Worm (Caenorhabditis elegans) whole organism, young adult: Measurements from ENCODE around the gene K08E7.4.

Experiments used
- B0336.3 ChIP-seq: fragments of 200-800 bp; sonication (Bioruptor generic); IDR thresholded peaks from 2 replicates; pipeline ENCODE4 v1.3.6; 2022; ENCODE audit warnings: missing genetic modification characterization, missing compliant biosample characterization
- C17E4.6 ChIP-seq: fragments of 200-800 bp; sonication (Bioruptor generic); IDR thresholded peaks from 2 replicates; pipeline ENCODE4 v1.3.6; 2022; ENCODE audit warnings: missing genetic modification reagents, missing genetic modification characterization, missing compliant biosample characterization
- F10E7.11 ChIP-seq: sonication (generic microtip); optimal IDR thresholded peaks from 2 replicates; lab custom pipeline; 2017; ENCODE audit warnings: mild to moderate bottlenecking, missing genetic modification characterization, moderate library complexity, missing compliant biosample characterization
- F33H1.4 ChIP-seq: fragments of 200-800 bp; sonication (Bioruptor generic); IDR thresholded peaks from 2 replicates; pipeline ENCODE4 v1.3.6; 2022; ENCODE audit warnings: missing genetic modification reagents, missing genetic modification characterization, missing compliant biosample characterization
- F37B4.10 ChIP-seq: fragments of 200-800 bp; sonication (Bioruptor generic); IDR thresholded peaks from 2 replicates; pipeline ENCODE4 v1.3.6; 2022; ENCODE audit warnings: missing genetic modification characterization, missing compliant biosample characterization
- F52B5.7 ChIP-seq: sonication (generic microtip); optimal IDR thresholded peaks from 2 replicates; lab custom pipeline; 2016; ENCODE audit warnings: mild to moderate bottlenecking, missing genetic modification characterization, missing compliant biosample characterization
- F57A8.1 ChIP-seq: fragments of 200-800 bp; sonication (Bioruptor generic); optimal IDR thresholded peaks from 2 replicates; lab custom pipeline; 2018; ENCODE audit warnings: mild to moderate bottlenecking, missing genetic modification characterization, moderate library complexity, missing compliant biosample characterization
- K11D2.4 ChIP-seq: fragments of 200-800 bp; sonication (Bioruptor generic); IDR thresholded peaks from 2 replicates; pipeline ENCODE4 v1.3.6; 2022; ENCODE audit warnings: missing genetic modification reagents, missing genetic modification characterization, missing compliant biosample characterization
- T07F8.4 ChIP-seq: sonication (generic microtip); optimal IDR thresholded peaks from 2 replicates; lab custom pipeline; 2016; ENCODE audit warnings: mild to moderate bottlenecking, missing genetic modification characterization, moderate library complexity, missing compliant biosample characterization
- Y53F4B.3 ChIP-seq: fragments of 200-800 bp; sonication (Bioruptor generic); IDR thresholded peaks from 2 replicates; pipeline ENCODE4 v1.3.6; 2022; ENCODE audit warnings: missing genetic modification reagents, missing genetic modification characterization, missing compliant biosample characterization
- Y56A3A.18 ChIP-seq: fragments of 200-800 bp; sonication (Bioruptor generic); IDR thresholded peaks from 2 replicates; pipeline ENCODE4 v1.3.6; 2022; ENCODE audit warnings: missing genetic modification reagents, missing genetic modification characterization, missing compliant biosample characterization
- Y79H2A.3 ChIP-seq: fragments of 200-800 bp; sonication (Bioruptor generic); conservative IDR thresholded peaks from 2 replicates; pipeline ENCODE4 v1.3.6; 2022; ENCODE audit warnings: missing genetic modification reagents, missing genetic modification characterization, missing compliant biosample characterization
- ZK185.1 ChIP-seq: sonication (generic microtip); optimal IDR thresholded peaks from 2 replicates; lab custom pipeline; 2016; ENCODE audit warnings: mild to moderate bottlenecking, missing genetic modification characterization, missing compliant biosample characterization; ENCODE audit not compliant: poor library complexity, severe bottlenecking
- ama-1 ChIP-seq, 3 experiments: fragments of 150-350 bp in 1 of 3; sonication (generic microtip) in 2 of 3; optimal IDR thresholded peaks; 2 replicates each; lab custom pipeline; 2014 to 2018; ENCODE audit warnings: missing biosample characterization in 2 of 3, missing genetic modification characterization in 2 of 3, missing genetic modification reagents in 2 of 3
- atf-7 ChIP-seq: sonication (generic microtip); optimal IDR thresholded peaks from 2 replicates; lab custom pipeline; 2017; ENCODE audit warnings: mild to moderate bottlenecking, missing genetic modification characterization, missing compliant biosample characterization
- cebp-1 ChIP-seq, 2 experiments: fragments of 200-800 bp in 1 of 2; sonication (Bioruptor generic) in 1 of 2; sonication (generic microtip) in 1 of 2; IDR thresholded peaks in 1 of 2; optimal IDR thresholded peaks in 1 of 2; 2 replicates each; pipeline versions ENCODE4 v1.3.6 to Lab custom; 2017 to 2022; ENCODE audit warnings: missing compliant biosample characterization in 2 of 2, missing genetic modification characterization in 2 of 2, mild to moderate bottlenecking in 1 of 2, missing genetic modification reagents in 1 of 2, moderate library complexity in 1 of 2
- cebp-2 ChIP-seq: fragments of 200-800 bp; sonication (Bioruptor generic); IDR thresholded peaks from 2 replicates; pipeline ENCODE4 v1.3.6; 2022; ENCODE audit warnings: missing genetic modification characterization, missing compliant biosample characterization
- ceh-40 ChIP-seq: fragments of 200-800 bp; sonication (Bioruptor generic); IDR thresholded peaks from 2 replicates; pipeline ENCODE4 v1.3.6; 2022; ENCODE audit warnings: missing genetic modification characterization, missing compliant biosample characterization
- ceh-79 ChIP-seq: sonication (generic microtip); optimal IDR thresholded peaks from 2 replicates; lab custom pipeline; 2017; ENCODE audit warnings: mild to moderate bottlenecking, missing genetic modification characterization, missing compliant biosample characterization
- dox-1 ChIP-seq: fragments of 200-800 bp; sonication (Bioruptor generic); IDR thresholded peaks from 2 replicates; pipeline ENCODE4 v1.3.6; 2022; ENCODE audit warnings: missing genetic modification reagents, missing genetic modification characterization, missing compliant biosample characterization
- dpl-1 ChIP-seq: fragments of 150-350 bp; optimal IDR thresholded peaks from 2 replicates; lab custom pipeline; 2014; ENCODE audit warnings: missing biosample characterization, missing genetic modification reagents, missing genetic modification characterization
- egl-18 ChIP-seq: fragments of 200-800 bp; sonication (Bioruptor generic); IDR thresholded peaks from 2 replicates; pipeline ENCODE4 v1.3.6; 2022; ENCODE audit warnings: missing genetic modification reagents, missing genetic modification characterization, missing compliant biosample characterization
- ekl-4 ChIP-seq: fragments of 200-800 bp; sonication (Bioruptor generic); IDR thresholded peaks from 2 replicates; pipeline ENCODE4 v1.3.6; 2022; ENCODE audit warnings: missing genetic modification reagents, missing genetic modification characterization, missing compliant biosample characterization
- ets-4 ChIP-seq: fragments of 200-800 bp; sonication (Bioruptor generic); optimal IDR thresholded peaks from 2 replicates; lab custom pipeline; 2018; ENCODE audit warnings: mild to moderate bottlenecking, missing genetic modification characterization, missing compliant biosample characterization
- fkh-3 ChIP-seq: sonication (generic microtip); optimal IDR thresholded peaks from 2 replicates; lab custom pipeline; 2016; ENCODE audit warnings: mild to moderate bottlenecking, missing genetic modification characterization, missing compliant biosample characterization
- him-1 ChIP-seq: sonication (generic microtip); optimal IDR thresholded peaks from 2 replicates; lab custom pipeline; 2016; ENCODE audit warnings: missing genotype, missing genetic modification reagents, missing genetic modification characterization, missing compliant biosample characterization
- hmg-1.2 ChIP-seq: fragments of 200-800 bp; sonication (Bioruptor generic); IDR thresholded peaks from 2 replicates; pipeline ENCODE4 v1.3.6; 2022; ENCODE audit warnings: missing genetic modification reagents, missing genetic modification characterization, missing compliant biosample characterization
- hmg-20 ChIP-seq: fragments of 200-800 bp; sonication (Bioruptor generic); IDR thresholded peaks from 2 replicates; pipeline ENCODE4 v1.3.6; 2022; ENCODE audit warnings: missing genetic modification reagents, missing genetic modification characterization, missing compliant biosample characterization
- hsf-1 ChIP-seq: fragments of 200-800 bp; sonication (Bioruptor generic); IDR thresholded peaks from 2 replicates; pipeline ENCODE4 v1.3.6; 2022; ENCODE audit warnings: missing genetic modification reagents, missing genetic modification characterization, missing compliant biosample characterization
- let-607 ChIP-seq, 2 experiments: fragments of 200-800 bp in 1 of 2; sonication (Bioruptor generic) in 1 of 2; sonication (generic microtip) in 1 of 2; optimal IDR thresholded peaks; 2 replicates each; lab custom pipeline; 2016 to 2018; ENCODE audit warnings: mild to moderate bottlenecking in 2 of 2, missing compliant biosample characterization in 2 of 2, missing genetic modification characterization in 2 of 2, moderate library complexity in 2 of 2, missing genotype in 1 of 2
- lin-54 ChIP-seq: fragments of 200-800 bp; sonication (Bioruptor generic); optimal IDR thresholded peaks from 2 replicates; lab custom pipeline; 2018; ENCODE audit warnings: mild to moderate bottlenecking, missing genetic modification characterization, missing compliant biosample characterization
- lir-1 ChIP-seq: fragments of 200-800 bp; sonication (Bioruptor generic); conservative IDR thresholded peaks from 2 replicates; pipeline ENCODE4 v1.3.6; 2022; ENCODE audit warnings: missing genetic modification reagents, missing genetic modification characterization, missing compliant biosample characterization
- madf-3 ChIP-seq: fragments of 200-800 bp; sonication (Bioruptor generic); IDR thresholded peaks from 2 replicates; pipeline ENCODE4 v1.3.6; 2022; ENCODE audit warnings: missing genetic modification reagents, missing genetic modification characterization, missing compliant biosample characterization
- madf-8 ChIP-seq: fragments of 200-800 bp; sonication (Bioruptor generic); conservative IDR thresholded peaks from 2 replicates; pipeline ENCODE4 v1.3.6; 2022; ENCODE audit warnings: missing genetic modification reagents, missing genetic modification characterization, missing compliant biosample characterization
- mxl-1 ChIP-seq: sonication (generic microtip); optimal IDR thresholded peaks from 2 replicates; lab custom pipeline; 2016; ENCODE audit warnings: missing genetic modification characterization, missing compliant biosample characterization
- nhr-179 ChIP-seq: sonication (generic microtip); optimal IDR thresholded peaks from 2 replicates; lab custom pipeline; 2016; ENCODE audit warnings: mild to moderate bottlenecking, missing genetic modification characterization, missing compliant biosample characterization
- pbrm-1 ChIP-seq: fragments of 200-800 bp; sonication (Bioruptor generic); IDR thresholded peaks from 2 replicates; pipeline ENCODE4 v1.3.6; 2022; ENCODE audit warnings: missing genetic modification reagents, missing genetic modification characterization, missing compliant biosample characterization
- pha-4 ChIP-seq: fragments of 150-350 bp; sonication (generic microtip); optimal IDR thresholded peaks from 2 replicates; lab custom pipeline; 2014; ENCODE audit warnings: missing biosample characterization, missing genetic modification reagents, missing genetic modification characterization
- rcor-1 ChIP-seq: fragments of 200-800 bp; sonication (Bioruptor generic); IDR thresholded peaks from 2 replicates; pipeline ENCODE4 v1.3.6; 2022; ENCODE audit warnings: missing genetic modification reagents, missing genetic modification characterization, missing compliant biosample characterization
- repo-1 ChIP-seq: sonication (generic microtip); optimal IDR thresholded peaks from 2 replicates; lab custom pipeline; 2017; ENCODE audit warnings: mild to moderate bottlenecking, missing genetic modification characterization, missing compliant biosample characterization
- snpc-1.3 ChIP-seq: sonication (generic microtip); optimal IDR thresholded peaks from 2 replicates; lab custom pipeline; 2017; ENCODE audit warnings: missing genetic modification characterization, mild to moderate bottlenecking, missing compliant biosample characterization, antibody characterized with exemption, moderate library complexity, missing genotype, missing genetic modification reagents; ENCODE audit not compliant: insufficient read depth
- snpc-4 ChIP-seq, 5 experiments: fragments of 150-350 bp in 1 of 5; sonication (generic microtip) in 4 of 5; optimal IDR thresholded peaks; 2 replicates each; lab custom pipeline; 2014 to 2018; ENCODE audit warnings: missing genetic modification characterization in 5 of 5, missing biosample characterization in 3 of 5, antibody characterized with exemption in 2 of 5, mild to moderate bottlenecking in 2 of 5, missing compliant biosample characterization in 2 of 5, missing genotype in 2 of 5, moderate library complexity in 2 of 5, missing genetic modification reagents in 1 of 5
- sptf-2 ChIP-seq: fragments of 200-800 bp; sonication (Bioruptor generic); optimal IDR thresholded peaks from 2 replicates; lab custom pipeline; 2018; ENCODE audit warnings: mild to moderate bottlenecking, missing genetic modification characterization, missing compliant biosample characterization
- tbp1 ChIP-seq: fragments of 200-800 bp; sonication (Bioruptor generic); optimal IDR thresholded peaks from 2 replicates; lab custom pipeline; 2018; ENCODE audit warnings: mild to moderate bottlenecking, missing genetic modification characterization, missing compliant biosample characterization
- ztf-18 ChIP-seq: sonication (generic microtip); optimal IDR thresholded peaks from 2 replicates; lab custom pipeline; 2016; ENCODE audit warnings: missing genotype, mild to moderate bottlenecking, missing genetic modification characterization, missing compliant biosample characterization
- ztf-25 ChIP-seq: fragments of 200-800 bp; sonication (Bioruptor generic); IDR thresholded peaks from 2 replicates; pipeline ENCODE4 v1.3.6; 2022; ENCODE audit warnings: missing genetic modification reagents, missing genetic modification characterization, missing compliant biosample characterization

Gene K08E7.4

ce11 chrIV:12594574-12594973, 23.6 kb upstream of the K08E7.4 start (continued):
- TF ChIP-seq F10E7.11 (tag; lab: Kevin White, UChicago) = no peak
- TF ChIP-seq nhr-179 (tag; lab: Kevin White, UChicago) = no peak
- TF ChIP-seq tbp1 = peak; percentile 97
- TF ChIP-seq cebp-2 (GFP tag; lab: Robert Waterston, UW) = peak; percentile 45; the same call in 1 of the 2 replicates
- peak; percentile 81 for TF ChIP-seq him-1 (tag; lab: Kevin White, UChicago)
- TF ChIP-seq ZK185.1 (tag; lab: Kevin White, UChicago) = peak; percentile 59
- peak; percentile 81 for TF ChIP-seq Y53F4B.3 (GFP tag; lab: Robert Waterston, UW)
- no peak for TF ChIP-seq pha-4 (tag; lab: Kevin White, UChicago)
- no peak for TF ChIP-seq Y79H2A.3 (GFP tag; lab: Robert Waterston, UW)
- TF ChIP-seq fkh-3 (tag; lab: Kevin White, UChicago) = no peak
- no peak for TF ChIP-seq lir-1 (GFP tag; lab: Robert Waterston, UW)
- 0 out of 2 replicates have a peak, but pooled peaks have one; percentile 11 for TF ChIP-seq hsf-1 (GFP tag; lab: Robert Waterston, UW)
- peak; percentile 86 for TF ChIP-seq dox-1
- peak; percentile 63; the same call in 1 of the 2 replicates for TF ChIP-seq Y56A3A.18 (GFP tag; lab: Robert Waterston, UW)
- TF ChIP-seq dpl-1 (GFP tag; lab: Kevin White, UChicago) = no peak
- no peak for TF ChIP-seq egl-18 (GFP tag; lab: Robert Waterston, UW)
- no peak for TF ChIP-seq sptf-2 (GFP tag; lab: Kevin White, UChicago)
- peak; percentile 57; the same call in 1 of the 2 replicates for TF ChIP-seq madf-3 (GFP tag; lab: Robert Waterston, UW)
- TF ChIP-seq B0336.3 (GFP tag; lab: Robert Waterston, UW) = peak; percentile 71
- TF ChIP-seq cebp-1 (GFP tag; IDR thresholded peaks at IDR 0.05; lab: Robert Waterston, UW) = peak; percentile 43
- peak; percentile 76 for TF ChIP-seq cebp-1 (tag; optimal IDR thresholded peaks at IDR 0.05; lab: Kevin White, UChicago)
- no peak; the same call in 1 of the 2 replicates for TF ChIP-seq F33H1.4 (GFP tag; lab: Robert Waterston, UW)
- TF ChIP-seq C17E4.6 = no peak
- TF ChIP-seq F37B4.10 (GFP tag; lab: Robert Waterston, UW) = no peak
- no peak for TF ChIP-seq madf-8 (GFP tag; lab: Robert Waterston, UW)
- 0 out of 2 replicates have a peak, but pooled peaks have one; percentile 51 for TF ChIP-seq pbrm-1 (GFP tag; lab: Robert Waterston, UW)
- peak; percentile 89 for TF ChIP-seq hmg-1.2 (GFP tag; lab: Robert Waterston, UW)
- peak; percentile 64 for TF ChIP-seq lin-54 (GFP tag; lab: Kevin White, UChicago)
- TF ChIP-seq atf-7 (tag; lab: Kevin White, UChicago) = peak; percentile 52
- TF ChIP-seq snpc-1.3 (tag; lab: Kevin White, UChicago) = no peak
- TF ChIP-seq T07F8.4 = peak; percentile 77
- peak; percentile 18 for TF ChIP-seq repo-1 (tag; lab: Kevin White, UChicago)
- TF ChIP-seq F57A8.1 (GFP tag; lab: Kevin White, UChicago) = no peak
- TF ChIP-seq K11D2.4 (GFP tag; lab: Robert Waterston, UW) = peak; percentile 72; the same call in 1 of the 2 replicates
- TF ChIP-seq ceh-40 (GFP tag; lab: Robert Waterston, UW) = 0 out of 2 replicates have a peak, but pooled peaks have one; percentile 37
- peak; percentile 90; the same call in 1 of the 2 replicates for TF ChIP-seq ztf-25 (GFP tag; lab: Robert Waterston, UW)
- TF ChIP-seq let-607 (tag; optimal IDR thresholded peaks at IDR 0.05; lab: Kevin White, UChicago) = peak; percentile 13 to 44
- 0 out of 2 replicates have a peak, but pooled peaks have one; percentile 20 for TF ChIP-seq rcor-1 (GFP tag; lab: Robert Waterston, UW)
- TF ChIP-seq ceh-79 (tag; lab: Kevin White, UChicago) = no peak
- TF ChIP-seq ama-1 (optimal IDR thresholded peaks at IDR 0.05; lab: Kevin White, UChicago) = no peak
- TF ChIP-seq ama-1 (GFP tag; optimal IDR thresholded peaks at IDR 0.05; lab: Kevin White, UChicago) = peak; percentile 68 to 88
- TF ChIP-seq mxl-1 = peak; percentile 44
- peak; percentile 78 for TF ChIP-seq snpc-4 (GFP tag; optimal IDR thresholded peaks at IDR 0.05; lab: Kevin White, UChicago)
- peak in 3 of 4 experiments; percentile 53 to 84 (median 84) for TF ChIP-seq snpc-4 (tag; optimal IDR thresholded peaks at IDR 0.05; lab: Kevin White, UChicago)
- TF ChIP-seq ztf-18 (tag; lab: Kevin White, UChicago) = peak; percentile 62
- TF ChIP-seq hmg-20 (GFP tag; lab: Robert Waterston, UW) = 0 out of 2 replicates have a peak, but pooled peaks have one; percentile 39
- TF ChIP-seq ekl-4 (GFP tag; lab: Robert Waterston, UW) = peak; percentile 68
- TF ChIP-seq ets-4 (GFP tag; lab: Kevin White, UChicago) = no peak
- TF ChIP-seq F52B5.7 (tag; lab: Kevin White, UChicago) = peak; percentile 48
